Worm (Caenorhabditis elegans): ENCODE data around the gene R11G11.16.

DNA sequence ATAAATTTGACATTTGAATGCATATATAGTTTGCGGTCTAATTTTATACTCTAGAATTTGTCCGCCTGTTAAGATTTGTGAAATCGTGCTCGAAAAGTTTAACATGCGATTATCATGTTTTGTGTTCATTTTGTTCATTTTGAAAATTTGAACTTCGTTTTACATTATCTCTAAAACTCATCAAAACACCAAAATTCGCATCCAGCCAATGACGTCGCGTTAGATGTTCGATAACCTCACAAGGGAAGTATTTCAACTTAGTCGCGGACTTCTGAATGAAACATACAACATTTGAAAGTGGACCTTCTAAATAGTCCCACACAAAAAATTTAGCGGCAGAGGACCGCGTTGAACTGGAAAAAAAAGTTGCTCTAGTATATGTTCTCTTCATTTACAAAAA lies 16.5 kb upstream of the R11G11.16 start:
- TF ChIP-seq tab-1 (GFP tag; IDR thresholded peaks at IDR 0.05) = no peak
- no peak for TF ChIP-seq flt-1 (GFP tag; IDR thresholded peaks at IDR 0.05)
- TF ChIP-seq T22C8.4 (GFP tag; IDR thresholded peaks at IDR 0.05) = no peak
- TF ChIP-seq ref-1 (GFP tag; conservative IDR thresholded peaks at IDR 0.05) = no peak
- TF ChIP-seq ztf-23 (GFP tag; IDR thresholded peaks at IDR 0.05) = no peak
- no peak for TF ChIP-seq med-1 (GFP tag; optimal IDR thresholded peaks at IDR 0.05; ENCODE audit: insufficient read depth)
- TF ChIP-seq ztf-29 (GFP tag; IDR thresholded peaks at IDR 0.05) = no peak
- no peak for TF ChIP-seq cog-1 (tag; optimal IDR thresholded peaks at IDR 0.05)

Measured in whole organism, midembryonic.